Worm (Caenorhabditis elegans) whole organism, L3 larva: ENCODE data around the gene K10D6.4.
A peak's percentile ranks its signal among the peaks of the same experiment; 100 is the strongest.

ENCODE experiments used
- R02D3.7 ChIP-seq: fragments of 150-350 bp; optimal IDR thresholded peaks from 2 replicates; lab custom pipeline; 2014; ENCODE audit warnings: missing biosample characterization, missing genetic modification characterization
- ZK546.5 ChIP-seq: sonication (generic microtip); optimal IDR thresholded peaks from 2 replicates; lab custom pipeline; 2017; ENCODE audit warnings: missing biosample characterization, missing genetic modification characterization
- aly-2 ChIP-seq: fragments of 150-350 bp; optimal IDR thresholded peaks from 2 replicates; lab custom pipeline; 2014; ENCODE audit warnings: missing biosample characterization, missing genetic modification characterization
- ceh-28 ChIP-seq: fragments of 150-350 bp; optimal IDR thresholded peaks from 2 replicates; lab custom pipeline; 2014; ENCODE audit warnings: missing biosample characterization, missing genetic modification reagents, missing genetic modification characterization
- ceh-82 ChIP-seq: fragments of 150-350 bp; optimal IDR thresholded peaks from 2 replicates; lab custom pipeline; 2014; ENCODE audit warnings: missing biosample characterization, missing genetic modification characterization
- ceh-9 ChIP-seq: sonication (generic microtip); optimal IDR thresholded peaks from 2 replicates; lab custom pipeline; 2018; ENCODE audit warnings: missing biosample characterization, missing genetic modification characterization
- egl-27 ChIP-seq: sonication (generic microtip); optimal IDR thresholded peaks from 4 replicates; lab custom pipeline; 2017; ENCODE audit warnings: missing biosample characterization, missing genetic modification reagents, missing genetic modification characterization
- egl-5 ChIP-seq: fragments of 150-350 bp; optimal IDR thresholded peaks from 2 replicates; lab custom pipeline; 2017; ENCODE audit warnings: missing biosample characterization, missing genetic modification reagents, missing genetic modification characterization, inconsistent platforms
- elt-1 ChIP-seq: fragments of 150-350 bp; optimal IDR thresholded peaks from 2 replicates; lab custom pipeline; 2014; ENCODE audit warnings: missing biosample characterization, missing genetic modification characterization
- elt-2 ChIP-seq: sonication (generic microtip); optimal IDR thresholded peaks from 2 replicates; lab custom pipeline; 2016; ENCODE audit warnings: missing genetic modification reagents, mild to moderate bottlenecking, missing genetic modification characterization, missing compliant biosample characterization
- elt-3 ChIP-seq, 3 experiments: fragments of 150-350 bp in 1 of 3; sonication (generic microtip) in 2 of 3; optimal IDR thresholded peaks; 2 replicates in 2 of 3; 4 replicates in 1 of 3; lab custom pipeline; 2014 to 2017; ENCODE audit warnings: missing biosample characterization in 3 of 3, missing genetic modification characterization in 3 of 3
- fkh-10 ChIP-seq: sonication (generic microtip); optimal IDR thresholded peaks from 2 replicates; lab custom pipeline; 2017; ENCODE audit warnings: missing biosample characterization, missing genetic modification reagents, missing genetic modification characterization
- fos-1 ChIP-seq: fragments of 150-350 bp; optimal IDR thresholded peaks from 2 replicates; lab custom pipeline; 2014; ENCODE audit warnings: missing biosample characterization, missing genetic modification characterization
- hmg-11 ChIP-seq: sonication (generic microtip); optimal IDR thresholded peaks from 2 replicates; lab custom pipeline; 2016; ENCODE audit warnings: missing genetic modification characterization, missing compliant biosample characterization
- lin-39 ChIP-seq: fragments of 150-350 bp; optimal IDR thresholded peaks from 2 replicates; lab custom pipeline; 2018; ENCODE audit warnings: missing biosample characterization, missing genetic modification reagents, missing genetic modification characterization
- lsy-12 ChIP-seq: sonication (generic microtip); optimal IDR thresholded peaks from 2 replicates; lab custom pipeline; 2016; ENCODE audit warnings: mild to moderate bottlenecking, missing genetic modification characterization, missing compliant biosample characterization
- mdl-1 ChIP-seq: fragments of 150-350 bp; optimal IDR thresholded peaks from 2 replicates; lab custom pipeline; 2014; ENCODE audit warnings: missing biosample characterization, missing genetic modification characterization
- mml-1 ChIP-seq: fragments of 150-350 bp; sonication (generic microtip); optimal IDR thresholded peaks from 3 replicates; lab custom pipeline; 2014; ENCODE audit warnings: missing biosample characterization, missing genetic modification characterization
- nhr-12 ChIP-seq: fragments of 150-350 bp; optimal IDR thresholded peaks from 2 replicates; lab custom pipeline; 2014; ENCODE audit warnings: missing biosample characterization, missing genetic modification characterization
- nhr-23 ChIP-seq: fragments of 150-350 bp; optimal IDR thresholded peaks from 2 replicates; lab custom pipeline; 2014; ENCODE audit warnings: missing biosample characterization, missing genetic modification reagents, missing genetic modification characterization
- nhr-25 ChIP-seq: sonication (generic microtip); optimal IDR thresholded peaks from 2 replicates; lab custom pipeline; 2017; ENCODE audit warnings: missing biosample characterization, missing genetic modification characterization
- nhr-28 ChIP-seq: fragments of 150-350 bp; optimal IDR thresholded peaks from 2 replicates; lab custom pipeline; 2014; ENCODE audit warnings: missing biosample characterization, missing genetic modification characterization
- nhr-43 ChIP-seq: sonication (generic microtip); optimal IDR thresholded peaks from 2 replicates; lab custom pipeline; 2016; ENCODE audit warnings: mild to moderate bottlenecking, missing genetic modification characterization, missing compliant biosample characterization; ENCODE audit not compliant: poor library complexity, severe bottlenecking
- nhr-67 ChIP-seq: fragments of 150-350 bp; optimal IDR thresholded peaks from 2 replicates; lab custom pipeline; 2014; ENCODE audit warnings: missing biosample characterization, missing genetic modification characterization
- nhr-76 ChIP-seq: fragments of 150-350 bp; sonication (generic microtip); optimal IDR thresholded peaks from 5 replicates; lab custom pipeline; 2014; ENCODE audit warnings: missing biosample characterization, missing genetic modification characterization
- nhr-77 ChIP-seq: fragments of 150-350 bp; optimal IDR thresholded peaks from 2 replicates; lab custom pipeline; 2014; ENCODE audit warnings: missing biosample characterization, missing genetic modification characterization
- pqm-1 ChIP-seq: fragments of 150-350 bp; optimal IDR thresholded peaks from 2 replicates; lab custom pipeline; 2017; ENCODE audit warnings: missing biosample characterization, missing genetic modification characterization, inconsistent platforms
- sea-2 ChIP-seq: fragments of 150-350 bp; sonication (generic microtip); optimal IDR thresholded peaks from 4 replicates; lab custom pipeline; 2014; ENCODE audit warnings: missing biosample characterization, missing genetic modification reagents, missing genetic modification characterization
- skn-1 ChIP-seq: fragments of 150-350 bp; optimal IDR thresholded peaks from 2 replicates; lab custom pipeline; 2014; ENCODE audit warnings: missing biosample characterization, missing genetic modification characterization
- snpc-4 ChIP-seq: fragments of 150-350 bp; optimal IDR thresholded peaks from 2 replicates; lab custom pipeline; 2014; ENCODE audit warnings: missing biosample characterization, missing genetic modification characterization
- tbx-2 ChIP-seq: sonication (generic microtip); optimal IDR thresholded peaks from 2 replicates; lab custom pipeline; 2016; ENCODE audit warnings: mild to moderate bottlenecking, missing genetic modification characterization, missing compliant biosample characterization
- unc-39 ChIP-seq: sonication (generic microtip); optimal IDR thresholded peaks from 4 replicates; lab custom pipeline; 2017; ENCODE audit warnings: missing biosample characterization, missing genetic modification characterization
- unc-62 ChIP-seq: fragments of 150-350 bp; sonication (generic microtip); optimal IDR thresholded peaks from 4 replicates; lab custom pipeline; 2014; ENCODE audit warnings: missing biosample characterization, missing genetic modification reagents, missing genetic modification characterization
- ztf-11 ChIP-seq: fragments of 150-350 bp; optimal IDR thresholded peaks from 2 replicates; lab custom pipeline; 2014; ENCODE audit warnings: missing biosample characterization, missing genetic modification characterization
- ztf-4 ChIP-seq: fragments of 150-350 bp; optimal IDR thresholded peaks from 2 replicates; lab custom pipeline; 2014; ENCODE audit warnings: missing biosample characterization, missing genetic modification characterization

The K10D6.4 gene

ce11 chrV:11177577-11177976, 24.1 kb upstream of the K10D6.4 start, which contains the start of gene gpa-1:
gpa-1 (minus strand) TSS chrV:11177677.
- no peak for TF ChIP-seq nhr-12 (tag; lab: Kevin White, UChicago)
- TF ChIP-seq, all 47 proteins: peak for 0

- no peak for TF ChIP-seq ceh-82 (tag; lab: Kevin White, UChicago)
- no peak for TF ChIP-seq ceh-9 (tag; lab: Kevin White, UChicago)
- no peak for TF ChIP-seq elt-3 (tag; optimal IDR thresholded peaks at IDR 0.05; lab: Kevin White, UChicago)
- no peak for TF ChIP-seq tbx-2 (tag; lab: Kevin White, UChicago)
- no peak for TF ChIP-seq aly-2 (tag; lab: Kevin White, UChicago)
- no peak for TF ChIP-seq elt-1
- no peak for TF ChIP-seq ceh-28 (tag; lab: Kevin White, UChicago)
- no peak for TF ChIP-seq egl-5
- TF ChIP-seq fos-1, result no peak
- no peak for TF ChIP-seq nhr-76
- TF ChIP-seq lsy-12 (tag; lab: Kevin White, UChicago), result no peak
- no peak for TF ChIP-seq elt-2 (tag; lab: Kevin White, UChicago)
- no peak for TF ChIP-seq pqm-1 (tag; lab: Kevin White, UChicago)
- TF ChIP-seq nhr-12 (tag; lab: Kevin White, UChicago), result no peak
- no peak for TF ChIP-seq nhr-23 (tag; lab: Kevin White, UChicago)
- no peak for TF ChIP-seq ZK546.5 (tag; lab: Kevin White, UChicago)
- TF ChIP-seq unc-62 (GFP tag; lab: Kevin White, UChicago), result no peak
These were observed 20.8 kb upstream of the K10D6.4 start for ce11 chrV:11180951-11181350.

ce11 chrV:11182925-11183324, 18.8 kb upstream of the K10D6.4 start, which contains the start of gene cnc-10:
cnc-10 (plus strand) TSS chrV:11183225.
- TF ChIP-seq ztf-4, result no peak

- TF ChIP-seq nhr-77 (tag; lab: Kevin White, UChicago) (no peak), egl-5 (no peak), nhr-23 (tag; lab: Kevin White, UChicago) (no peak), nhr-67 (no peak), ztf-4 (no peak), lin-39 (no peak), unc-39 (tag; lab: Kevin White, UChicago) (no peak), nhr-25 (no peak), nhr-28 (tag; lab: Kevin White, UChicago) (no peak), sea-2 (no peak), elt-3 (tag; optimal IDR thresholded peaks at IDR 0.05; lab: Kevin White, UChicago) (no peak), mdl-1 (tag; lab: Kevin White, UChicago) (no peak), mml-1 (tag; lab: Kevin White, UChicago) (no peak), aly-2 (tag; lab: Kevin White, UChicago) (no peak), ztf-11 (no peak)
- TF ChIP-seq, all 47 proteins: peak for 0
These were observed 10.7 kb upstream of the K10D6.4 start, which contains the start of gene lgc-49 for ce11 chrV:11190983-11191382. lgc-49 (plus strand) TSS chrV:11191283.

- TF ChIP-seq skn-1 (tag; lab: Kevin White, UChicago) (no peak), egl-5 (no peak), elt-3 (tag; optimal IDR thresholded peaks at IDR 0.05; lab: Kevin White, UChicago) (no peak), nhr-28 (tag; lab: Kevin White, UChicago) (no peak), unc-62 (GFP tag; lab: Kevin White, UChicago) (no peak), ceh-9 (tag; lab: Kevin White, UChicago) (no peak), egl-27 (no peak), R02D3.7 (no peak), snpc-4 (no peak), hmg-11 (tag; lab: Kevin White, UChicago) (no peak), pqm-1 (tag; lab: Kevin White, UChicago) (no peak), elt-2 (tag; lab: Kevin White, UChicago) (no peak)
These were observed 5.6 kb upstream of the K10D6.4 start, which contains the start of gene clc-6 for ce11 chrV:11196109-11196508. clc-6 (minus strand) TSS chrV:11196209.

ce11 chrV:11196631-11197258, 5.0 kb upstream of the K10D6.4 start:
- TF ChIP-seq nhr-23 (tag; lab: Kevin White, UChicago) (peak; percentile 22), nhr-43 (tag; lab: Kevin White, UChicago) (peak; percentile 12), nhr-25 (peak; percentile 56), ceh-82 (tag; lab: Kevin White, UChicago) (no peak), elt-2 (tag; lab: Kevin White, UChicago) (no peak), pqm-1 (tag; lab: Kevin White, UChicago) (no peak), fkh-10 (no peak), unc-62 (GFP tag; lab: Kevin White, UChicago) (no peak), skn-1 (tag; lab: Kevin White, UChicago) (no peak)
